Worm (Caenorhabditis elegans) whole organism, L2 larva: ENCODE data around the gene C17C3.6.

ENCODE experiments used
- C34F6.9 ChIP-seq: fragments of 150-350 bp; optimal IDR thresholded peaks from 2 replicates; lab custom pipeline; 2014; ENCODE audit warnings: missing biosample characterization, missing genetic modification characterization
- F13H6.1 ChIP-seq: sonication (generic microtip); optimal IDR thresholded peaks from 2 replicates; lab custom pipeline; 2016; ENCODE audit warnings: missing genetic modification characterization, missing compliant biosample characterization
- R02D3.7 ChIP-seq: fragments of 150-350 bp; optimal IDR thresholded peaks from 2 replicates; lab custom pipeline; 2014; ENCODE audit warnings: missing biosample characterization, missing genetic modification characterization
- Y55F3AM.14 ChIP-seq: fragments of 200-800 bp; sonication (Bioruptor generic); optimal IDR thresholded peaks from 2 replicates; lab custom pipeline; 2018; ENCODE audit warnings: mild to moderate bottlenecking, missing genetic modification characterization, missing compliant biosample characterization
- ZK546.5 ChIP-seq: sonication (generic microtip); optimal IDR thresholded peaks from 2 replicates; lab custom pipeline; 2017; ENCODE audit warnings: missing biosample characterization, missing genetic modification characterization
- alr-1 ChIP-seq: fragments of 150-350 bp; optimal IDR thresholded peaks from 2 replicates; lab custom pipeline; 2014; ENCODE audit warnings: missing biosample characterization, missing genetic modification characterization
- aly-2 ChIP-seq: fragments of 150-350 bp; optimal IDR thresholded peaks from 2 replicates; lab custom pipeline; 2014; ENCODE audit warnings: missing biosample characterization, missing genetic modification characterization
- ama-1 ChIP-seq: fragments of 150-350 bp; optimal IDR thresholded peaks from 2 replicates; lab custom pipeline; 2018; ENCODE audit warnings: inconsistent platforms
- blmp-1 ChIP-seq: sonication (generic microtip); optimal IDR thresholded peaks from 2 replicates; lab custom pipeline; 2017; ENCODE audit warnings: missing genetic modification characterization, mild to moderate bottlenecking, missing compliant biosample characterization, antibody characterized with exemption, moderate library complexity; ENCODE audit not compliant: insufficient read depth
- ceh-16 ChIP-seq: fragments of 150-350 bp; optimal IDR thresholded peaks from 2 replicates; lab custom pipeline; 2014; ENCODE audit warnings: missing biosample characterization, missing genetic modification characterization
- ceh-82 ChIP-seq: fragments of 150-350 bp; optimal IDR thresholded peaks from 2 replicates; lab custom pipeline; 2014; ENCODE audit warnings: missing biosample characterization, missing genetic modification characterization
- crh-2 ChIP-seq: sonication (generic microtip); optimal IDR thresholded peaks from 2 replicates; lab custom pipeline; 2017; ENCODE audit warnings: missing biosample characterization, missing genetic modification characterization
- dmd-4 ChIP-seq: sonication (generic microtip); optimal IDR thresholded peaks from 2 replicates; lab custom pipeline; 2017; ENCODE audit warnings: missing biosample characterization, missing genetic modification characterization
- egl-27 ChIP-seq: sonication (generic microtip); optimal IDR thresholded peaks from 3 replicates; lab custom pipeline; 2017; ENCODE audit warnings: missing biosample characterization, missing genetic modification reagents, missing genetic modification characterization
- elt-1 ChIP-seq: fragments of 150-350 bp; optimal IDR thresholded peaks from 2 replicates; lab custom pipeline; 2014; ENCODE audit warnings: missing biosample characterization, missing genetic modification characterization
- elt-3 ChIP-seq: sonication (generic microtip); optimal IDR thresholded peaks from 2 replicates; lab custom pipeline; 2017; ENCODE audit warnings: missing biosample characterization, missing genetic modification characterization
- fos-1 ChIP-seq: fragments of 150-350 bp; optimal IDR thresholded peaks from 2 replicates; lab custom pipeline; 2014; ENCODE audit warnings: missing biosample characterization, missing genetic modification characterization
- gmeb-1 ChIP-seq: fragments of 150-350 bp; optimal IDR thresholded peaks from 2 replicates; lab custom pipeline; 2014; ENCODE audit warnings: missing biosample characterization, missing genetic modification characterization
- lin-11 ChIP-seq: fragments of 150-350 bp; sonication (generic microtip); optimal IDR thresholded peaks from 2 replicates; lab custom pipeline; 2014; ENCODE audit warnings: missing biosample characterization, missing genetic modification characterization, inconsistent platforms, mixed read lengths
- lin-13 ChIP-seq: fragments of 150-350 bp; optimal IDR thresholded peaks from 2 replicates; lab custom pipeline; 2014; ENCODE audit warnings: missing biosample characterization, missing genetic modification reagents, missing genetic modification characterization
- lin-39 ChIP-seq: fragments of 150-350 bp; optimal IDR thresholded peaks from 2 replicates; lab custom pipeline; 2014; ENCODE audit warnings: missing biosample characterization, missing genetic modification reagents, missing genetic modification characterization
- lsy-2 ChIP-seq, 2 experiments: fragments of 150-350 bp in 1 of 2; sonication (generic microtip) in 1 of 2; optimal IDR thresholded peaks; 2 replicates each; lab custom pipeline; 2014 to 2017; ENCODE audit warnings: missing biosample characterization in 2 of 2, missing genetic modification characterization in 2 of 2
- mab-5 ChIP-seq: fragments of 150-350 bp; optimal IDR thresholded peaks from 2 replicates; lab custom pipeline; 2014; ENCODE audit warnings: missing biosample characterization, missing genetic modification characterization
- mbf-1 ChIP-seq: sonication (generic microtip); optimal IDR thresholded peaks from 2 replicates; lab custom pipeline; 2017; ENCODE audit warnings: missing biosample characterization, missing genetic modification characterization
- mdl-1 ChIP-seq, 2 experiments: fragments of 150-350 bp in 1 of 2; sonication (generic microtip) in 1 of 2; optimal IDR thresholded peaks; 2 replicates each; lab custom pipeline; 2017; ENCODE audit warnings: missing biosample characterization in 2 of 2, missing genetic modification characterization in 2 of 2
- nhr-10 ChIP-seq: sonication (generic microtip); optimal IDR thresholded peaks from 2 replicates; lab custom pipeline; 2017; ENCODE audit warnings: missing biosample characterization, missing genetic modification characterization
- nhr-11 ChIP-seq: fragments of 150-350 bp; optimal IDR thresholded peaks from 2 replicates; lab custom pipeline; 2014; ENCODE audit warnings: missing biosample characterization, missing genetic modification characterization
- nhr-12 ChIP-seq: fragments of 150-350 bp; optimal IDR thresholded peaks from 2 replicates; lab custom pipeline; 2014; ENCODE audit warnings: missing biosample characterization, missing genetic modification characterization
- nhr-129 ChIP-seq: fragments of 150-350 bp; optimal IDR thresholded peaks from 2 replicates; lab custom pipeline; 2014; ENCODE audit warnings: missing biosample characterization, missing genetic modification characterization
- nhr-21 ChIP-seq: fragments of 150-350 bp; optimal IDR thresholded peaks from 2 replicates; lab custom pipeline; 2014; ENCODE audit warnings: missing biosample characterization, missing genetic modification characterization
- nhr-23 ChIP-seq: fragments of 150-350 bp; optimal IDR thresholded peaks from 2 replicates; lab custom pipeline; 2014; ENCODE audit warnings: missing biosample characterization, missing genetic modification reagents, missing genetic modification characterization
- nhr-237 ChIP-seq: fragments of 150-350 bp; optimal IDR thresholded peaks from 2 replicates; lab custom pipeline; 2014; ENCODE audit warnings: missing biosample characterization, missing genetic modification characterization
- nhr-25 ChIP-seq: fragments of 150-350 bp; sonication (generic microtip); optimal IDR thresholded peaks from 3 replicates; lab custom pipeline; 2014; ENCODE audit warnings: missing biosample characterization, missing genetic modification characterization
- nhr-6 ChIP-seq: fragments of 150-350 bp; optimal IDR thresholded peaks from 2 replicates; lab custom pipeline; 2014; ENCODE audit warnings: missing biosample characterization, missing genetic modification characterization
- nhr-77 ChIP-seq: fragments of 150-350 bp; optimal IDR thresholded peaks from 2 replicates; lab custom pipeline; 2014; ENCODE audit warnings: missing biosample characterization, missing genetic modification characterization
- peb-1 ChIP-seq: fragments of 150-350 bp; optimal IDR thresholded peaks from 2 replicates; lab custom pipeline; 2014; ENCODE audit warnings: missing biosample characterization, missing genetic modification characterization
- sem-4 ChIP-seq: fragments of 150-350 bp; optimal IDR thresholded peaks from 2 replicates; lab custom pipeline; 2014; ENCODE audit warnings: missing biosample characterization, missing genetic modification reagents, missing genetic modification characterization
- skn-1 ChIP-seq: sonication (generic microtip); optimal IDR thresholded peaks from 2 replicates; lab custom pipeline; 2017; ENCODE audit warnings: missing biosample characterization, missing genetic modification characterization
- sma-3 ChIP-seq: sonication (generic microtip); optimal IDR thresholded peaks from 2 replicates; lab custom pipeline; 2016; ENCODE audit warnings: missing genetic modification reagents, missing genetic modification characterization, missing compliant biosample characterization
- sma-9 ChIP-seq, 2 experiments: fragments of 150-350 bp in 1 of 2; sonication (generic microtip) in 1 of 2; optimal IDR thresholded peaks; 2 replicates each; lab custom pipeline; 2014 to 2016; ENCODE audit warnings: missing genetic modification characterization in 2 of 2, mild to moderate bottlenecking in 1 of 2, missing biosample characterization in 1 of 2, missing compliant biosample characterization in 1 of 2, missing genetic modification reagents in 1 of 2, moderate library complexity in 1 of 2
- snpc-4 ChIP-seq: fragments of 150-350 bp; optimal IDR thresholded peaks from 2 replicates; lab custom pipeline; 2014; ENCODE audit warnings: missing biosample characterization, missing genetic modification characterization
- unc-39 ChIP-seq: fragments of 150-350 bp; optimal IDR thresholded peaks from 2 replicates; lab custom pipeline; 2014; ENCODE audit warnings: missing biosample characterization, missing genetic modification characterization
- unc-55 ChIP-seq: fragments of 150-350 bp; sonication (generic microtip); optimal IDR thresholded peaks from 3 replicates; lab custom pipeline; 2014; ENCODE audit warnings: missing biosample characterization, missing genetic modification reagents, missing genetic modification characterization
- unc-62 ChIP-seq: fragments of 150-350 bp; optimal IDR thresholded peaks from 2 replicates; lab custom pipeline; 2014; ENCODE audit warnings: missing biosample characterization, missing genetic modification reagents, missing genetic modification characterization
- zag-1 ChIP-seq: fragments of 150-350 bp; optimal IDR thresholded peaks from 2 replicates; lab custom pipeline; 2014; ENCODE audit warnings: missing biosample characterization, missing genetic modification characterization
- ztf-1 ChIP-seq: fragments of 200-800 bp; sonication (Bioruptor generic); conservative IDR thresholded peaks from 2 replicates; pipeline ENCODE4 v1.3.6; 2022; ENCODE audit warnings: missing genetic modification characterization, missing compliant biosample characterization
- ztf-11 ChIP-seq: sonication (generic microtip); optimal IDR thresholded peaks from 2 replicates; lab custom pipeline; 2017; ENCODE audit warnings: missing biosample characterization, missing genetic modification characterization
- ztf-4 ChIP-seq: fragments of 150-350 bp; optimal IDR thresholded peaks from 2 replicates; lab custom pipeline; 2014; ENCODE audit warnings: missing biosample characterization, missing genetic modification characterization

Gene C17C3.6

ce11 chrII:5543476-5544144 is 6.2 kb upstream of the C17C3.6 start:
- peak; percentile 98 for TF ChIP-seq sem-4 (tag; lab: Kevin White, UChicago)
- no peak for TF ChIP-seq elt-3
- peak; percentile 99 for TF ChIP-seq crh-2 (tag; lab: Kevin White, UChicago)
- no peak for TF ChIP-seq alr-1 (tag; lab: Kevin White, UChicago)
- peak; percentile 100 for TF ChIP-seq ama-1
- peak; percentile 98 for TF ChIP-seq F13H6.1
- TF ChIP-seq nhr-21 (tag; lab: Kevin White, UChicago), result peak; percentile 99
- TF ChIP-seq ztf-1 (GFP tag; lab: Robert Waterston, UW), result no peak
- TF ChIP-seq nhr-25 (tag; lab: Kevin White, UChicago), result peak; percentile 97
- TF ChIP-seq unc-55, result peak; percentile 99
- TF ChIP-seq blmp-1 (tag; lab: Kevin White, UChicago), result peak; percentile 90
- peak; percentile 100 for TF ChIP-seq snpc-4
- peak; percentile 71 for TF ChIP-seq dmd-4
- peak; percentile 92 for TF ChIP-seq skn-1 (tag; lab: Kevin White, UChicago)
- peak; percentile 98 for TF ChIP-seq zag-1 (tag; lab: Kevin White, UChicago)
- TF ChIP-seq nhr-77 (tag; lab: Kevin White, UChicago), result peak; percentile 65
- TF ChIP-seq ztf-11, result peak; percentile 62
- TF ChIP-seq nhr-10 (tag; lab: Kevin White, UChicago), result peak; percentile 95
- peak; percentile 98 for TF ChIP-seq lin-11 (tag; lab: Kevin White, UChicago)
- peak; percentile 98 for TF ChIP-seq fos-1 (tag; lab: Kevin White, UChicago)
- peak; percentile 91 for TF ChIP-seq lin-39
- peak; percentile 76 for TF ChIP-seq unc-39
- peak; percentile 99 for TF ChIP-seq nhr-129 (tag; lab: Kevin White, UChicago)
- TF ChIP-seq mdl-1 (tag; optimal IDR thresholded peaks at IDR 0.05; lab: Kevin White, UChicago), result peak; percentile 88 to 92
- TF ChIP-seq ZK546.5 (tag; lab: Kevin White, UChicago), result peak; percentile 58
- TF ChIP-seq nhr-12 (tag; lab: Kevin White, UChicago), result peak; percentile 74
- peak; percentile 96 for TF ChIP-seq mab-5 (tag; lab: Kevin White, UChicago)
- peak; percentile 98 for TF ChIP-seq sma-3 (GFP tag; lab: Kevin White, UChicago)
- peak; percentile 99 for TF ChIP-seq egl-27
- peak; percentile 99 for TF ChIP-seq ztf-4
- TF ChIP-seq unc-62 (GFP tag; lab: Kevin White, UChicago), result peak; percentile 86
- TF ChIP-seq R02D3.7, result peak; percentile 80
- TF ChIP-seq ceh-16 (tag; lab: Kevin White, UChicago), result peak; percentile 93
- TF ChIP-seq lin-13 (GFP tag; lab: Kevin White, UChicago), result peak; percentile 98
- TF ChIP-seq mbf-1 (tag; lab: Kevin White, UChicago), result peak; percentile 61
- TF ChIP-seq gmeb-1 (tag; lab: Kevin White, UChicago), result peak; percentile 95
- peak; percentile 99 for TF ChIP-seq sma-9 (GFP tag; optimal IDR thresholded peaks at IDR 0.05; lab: Kevin White, UChicago)
- TF ChIP-seq sma-9 (tag; optimal IDR thresholded peaks at IDR 0.05; lab: Kevin White, UChicago), result peak; percentile 73
- TF ChIP-seq Y55F3AM.14, result peak; percentile 95
- TF ChIP-seq nhr-237 (tag; lab: Kevin White, UChicago), result peak; percentile 88
- TF ChIP-seq nhr-23 (tag; lab: Kevin White, UChicago), result no peak
- TF ChIP-seq nhr-11 (tag; lab: Kevin White, UChicago), result peak; percentile 81
- peak; percentile 98 for TF ChIP-seq nhr-6 (tag; lab: Kevin White, UChicago)
- TF ChIP-seq elt-1 (tag; lab: Kevin White, UChicago), result no peak
- TF ChIP-seq aly-2 (tag; lab: Kevin White, UChicago), result peak; percentile 100
- TF ChIP-seq C34F6.9, result peak; percentile 99
- peak; percentile 59 for TF ChIP-seq peb-1
- peak; percentile 94 to 97 for TF ChIP-seq lsy-2 (tag; optimal IDR thresholded peaks at IDR 0.05; lab: Kevin White, UChicago)
- TF ChIP-seq ceh-82 (tag; lab: Kevin White, UChicago), result peak; percentile 87
